Worm (Caenorhabditis elegans): ENCODE data around the gene znf-474.

DNA sequence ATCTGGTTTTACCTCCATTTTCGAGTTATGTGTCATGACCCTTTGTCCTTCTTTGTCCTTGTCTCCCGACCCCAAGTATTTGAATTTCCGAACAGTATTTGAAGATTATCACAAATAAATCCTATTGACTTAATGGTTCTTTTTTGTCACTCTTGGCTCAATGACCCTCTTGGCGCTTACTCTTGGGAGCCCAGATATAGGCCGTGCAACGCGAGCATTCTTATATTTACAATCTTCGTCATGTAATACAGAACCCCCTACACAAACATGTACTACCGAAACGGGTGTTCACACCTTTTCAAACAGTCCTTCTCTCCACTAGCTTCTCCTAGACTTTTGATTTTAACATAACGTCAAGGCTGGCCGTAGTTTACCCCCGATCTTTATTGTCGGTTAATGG, 6.0 kb upstream of the znf-474 start, which contains the start of gene M153.5:
- TF ChIP-seq F49E8.2 (tag; optimal IDR thresholded peaks at IDR 0.05; ENCODE audit: insufficient read depth): no peak
- no peak for TF ChIP-seq attf-5 (GFP tag; optimal IDR thresholded peaks at IDR 0.05)
- no peak for TF ChIP-seq dpl-1 (GFP tag; optimal IDR thresholded peaks at IDR 0.05)
- no peak for TF ChIP-seq pha-4 (tag; optimal IDR thresholded peaks at IDR 0.05)
- no peak for TF ChIP-seq die-1 (tag; optimal IDR thresholded peaks at IDR 0.05)
- no peak for TF ChIP-seq ets-4 (GFP tag; optimal IDR thresholded peaks at IDR 0.05)
- no peak for TF ChIP-seq sea-2 (GFP tag; IDR thresholded peaks at IDR 0.05)
- no peak for TF ChIP-seq ama-1 (optimal IDR thresholded peaks at IDR 0.05)
- TF ChIP-seq ama-1 (GFP tag; optimal IDR thresholded peaks at IDR 0.05): no peak
- no peak for TF ChIP-seq nhr-80 (tag; optimal IDR thresholded peaks at IDR 0.05)
- no peak for TF ChIP-seq C17E4.6 (GFP tag; IDR thresholded peaks at IDR 0.05)
- TF ChIP-seq mel-28 (tag; optimal IDR thresholded peaks at IDR 0.05; ENCODE audit: borderline replicate concordance): no peak
- no peak for TF ChIP-seq him-1 (tag; optimal IDR thresholded peaks at IDR 0.05)
- TF ChIP-seq ztf-22 (GFP tag; optimal IDR thresholded peaks at IDR 0.05): no peak

Measured in whole organism, young adult.